Fruit fly (Drosophila melanogaster) whole organism, prepupa: ENCODE data around the gene Nhe3.

Experiments used
- Hr4 ChIP-seq: fragments of 200-800 bp; sonication (Bioruptor generic); optimal IDR thresholded peaks from 3 replicates; lab custom pipeline; 2016; ENCODE audit warnings: missing biosample characterization, missing genetic modification characterization
- OdsH ChIP-seq: fragments of 200-800 bp; sonication (Bioruptor generic); optimal IDR thresholded peaks from 3 replicates; lab custom pipeline; 2016; ENCODE audit warnings: missing biosample characterization, missing genetic modification characterization
- cyc ChIP-seq: fragments of 200-800 bp; sonication (Bioruptor generic); optimal IDR thresholded peaks from 3 replicates; lab custom pipeline; 2016; ENCODE audit warnings: missing biosample characterization, missing genetic modification characterization
- svp ChIP-seq: fragments of 200-800 bp; sonication (Bioruptor generic); peaks from one replicate; lab custom pipeline; 2016; ENCODE audit warnings: missing biosample characterization, missing genetic modification characterization

DNA sequence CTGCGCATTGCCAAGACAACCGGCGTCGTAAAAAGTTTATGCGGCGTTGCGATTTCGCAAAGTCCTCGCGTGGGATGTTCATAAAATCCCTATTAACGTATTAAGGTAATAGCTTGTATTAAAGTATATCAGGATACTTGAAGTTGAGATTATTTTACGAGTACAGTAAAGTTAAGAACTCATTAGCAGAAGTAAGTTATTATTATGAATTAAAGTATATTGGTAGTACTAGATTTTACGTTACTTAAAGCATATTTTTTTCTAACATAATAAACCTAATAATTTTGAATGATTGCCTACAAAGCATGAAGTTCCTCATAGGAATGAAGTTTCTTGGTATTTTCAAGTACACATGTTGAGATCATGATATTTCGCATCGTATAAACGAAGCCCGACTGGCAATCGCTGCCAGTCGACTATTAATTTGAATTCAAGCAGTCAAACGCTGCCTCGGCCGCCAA lies 9.7 kb upstream of the Nhe3 start:
- TF ChIP-seq cyc (peak; percentile 18), svp (GFP tag; lab: Kevin White, UChicago) (peak; percentile 81), OdsH (GFP tag; lab: Kevin White, UChicago) (peak; percentile 60), Hr4 (GFP tag; lab: Kevin White, UChicago) (peak; percentile 72)
